Worm (Caenorhabditis elegans) whole organism, L1 larva: ENCODE measurements around the gene glb-23.

Experiments
- C04F5.9 ChIP-seq: sonication (generic microtip); optimal IDR thresholded peaks from 2 replicates; lab custom pipeline; 2016; ENCODE audit warnings: missing genetic modification characterization, missing compliant biosample characterization
- C16A3.4 ChIP-seq: fragments of 150-350 bp; optimal IDR thresholded peaks from 2 replicates; lab custom pipeline; 2014; ENCODE audit warnings: missing biosample characterization, missing genetic modification characterization
- Y116A8C.19 ChIP-seq: sonication (generic microtip); optimal IDR thresholded peaks from 2 replicates; lab custom pipeline; 2016; ENCODE audit warnings: missing compliant biosample characterization, missing genetic modification characterization, borderline replicate concordance
- aha-1 ChIP-seq: fragments of 150-350 bp; optimal IDR thresholded peaks from 2 replicates; lab custom pipeline; 2014; ENCODE audit warnings: missing biosample characterization, missing genetic modification characterization
- ama-1 ChIP-seq: fragments of 150-350 bp; optimal IDR thresholded peaks from 2 replicates; lab custom pipeline; 2014
- blmp-1 ChIP-seq: fragments of 150-350 bp; optimal IDR thresholded peaks from 2 replicates; lab custom pipeline; 2014; ENCODE audit warnings: missing biosample characterization, missing genetic modification characterization
- ceh-8 ChIP-seq: fragments of 200-800 bp; sonication (Bioruptor generic); optimal IDR thresholded peaks from 2 replicates; lab custom pipeline; 2018; ENCODE audit warnings: mild to moderate bottlenecking, missing genetic modification characterization, moderate library complexity, missing compliant biosample characterization
- ceh-88 ChIP-seq: fragments of 200-800 bp; sonication (Bioruptor generic); IDR thresholded peaks from 2 replicates; pipeline ENCODE4 v1.3.6; 2022; ENCODE audit warnings: missing genetic modification characterization, missing compliant biosample characterization
- ceh-90 ChIP-seq: sonication (generic microtip); optimal IDR thresholded peaks from 2 replicates; lab custom pipeline; 2016; ENCODE audit warnings: missing genetic modification characterization, missing compliant biosample characterization
- dpl-1 ChIP-seq, 3 experiments: fragments of 150-350 bp in 2 of 3; sonication (generic microtip) in 1 of 3; optimal IDR thresholded peaks; 2 replicates each; lab custom pipeline; 2014 to 2017; ENCODE audit warnings: missing biosample characterization in 3 of 3, missing genetic modification characterization in 3 of 3, missing genetic modification reagents in 3 of 3
- efl-1 ChIP-seq, 4 experiments: fragments of 150-350 bp; optimal IDR thresholded peaks in 3 of 4; peaks in 1 of 4; 1 replicate in 1 of 4; 2 replicates in 3 of 4; lab custom pipeline; 2014; ENCODE audit warnings: missing biosample characterization in 2 of 4, missing genetic modification characterization in 2 of 4, missing genetic modification reagents in 2 of 4
- elt-2 ChIP-seq: sonication (generic microtip); optimal IDR thresholded peaks from 2 replicates; lab custom pipeline; 2016; ENCODE audit warnings: missing genetic modification characterization, mild to moderate bottlenecking, inconsistent platforms, missing compliant biosample characterization, missing genetic modification reagents
- elt-3 ChIP-seq, 6 experiments: fragments of 150-350 bp in 1 of 6; sonication (generic microtip); optimal IDR thresholded peaks; 2 replicates each; lab custom pipeline; 2017 to 2018; ENCODE audit warnings: missing biosample characterization in 6 of 6, missing genetic modification characterization in 6 of 6, inconsistent platforms in 1 of 6
- fkh-4 ChIP-seq: sonication (generic microtip); optimal IDR thresholded peaks from 2 replicates; lab custom pipeline; 2016; ENCODE audit warnings: missing compliant biosample characterization, missing genetic modification characterization, borderline replicate concordance
- fkh-8 ChIP-seq: sonication (generic microtip); optimal IDR thresholded peaks from 2 replicates; lab custom pipeline; 2016; ENCODE audit warnings: mild to moderate bottlenecking, missing genetic modification characterization, missing compliant biosample characterization
- fos-1 ChIP-seq: fragments of 150-350 bp; optimal IDR thresholded peaks from 2 replicates; lab custom pipeline; 2014; ENCODE audit warnings: missing biosample characterization, missing genetic modification characterization
- hlh-17 ChIP-seq: fragments of 200-800 bp; sonication (Bioruptor generic); optimal IDR thresholded peaks from 2 replicates; lab custom pipeline; 2018; ENCODE audit warnings: missing genetic modification characterization, mild to moderate bottlenecking, missing compliant biosample characterization, moderate library complexity, borderline replicate concordance
- lin-35 ChIP-seq, 2 experiments: fragments of 150-350 bp; optimal IDR thresholded peaks; 2 replicates each; lab custom pipeline; 2014; ENCODE audit warnings: missing biosample characterization in 2 of 2, missing genetic modification characterization in 2 of 2, missing genetic modification reagents in 2 of 2
- lin-39 ChIP-seq: fragments of 150-350 bp; optimal IDR thresholded peaks from 2 replicates; lab custom pipeline; 2014; ENCODE audit warnings: missing biosample characterization, missing genetic modification reagents, missing genetic modification characterization
- mdl-1 ChIP-seq, 2 experiments: fragments of 150-350 bp; optimal IDR thresholded peaks; 2 replicates each; lab custom pipeline; 2014 to 2017; ENCODE audit warnings: missing biosample characterization in 2 of 2, missing genetic modification characterization in 2 of 2, inconsistent platforms in 1 of 2
- nhr-19 ChIP-seq: fragments of 200-800 bp; sonication (Bioruptor generic); conservative IDR thresholded peaks from 2 replicates; pipeline ENCODE4 v1.3.6; 2022; ENCODE audit warnings: missing genetic modification characterization, missing compliant biosample characterization
- nhr-71 ChIP-seq: sonication (generic microtip); optimal IDR thresholded peaks from 2 replicates; lab custom pipeline; 2016; ENCODE audit warnings: mild to moderate bottlenecking, missing genetic modification characterization, moderate library complexity, missing compliant biosample characterization
- nhr-77 ChIP-seq: fragments of 150-350 bp; optimal IDR thresholded peaks from 2 replicates; lab custom pipeline; 2014; ENCODE audit warnings: missing biosample characterization, missing genetic modification characterization
- nhr-90 ChIP-seq: sonication (generic microtip); optimal IDR thresholded peaks from 2 replicates; lab custom pipeline; 2016; ENCODE audit warnings: mild to moderate bottlenecking, missing genetic modification characterization, missing compliant biosample characterization; ENCODE audit not compliant: poor library complexity
- pqm-1 ChIP-seq: sonication (generic microtip); optimal IDR thresholded peaks from 3 replicates; lab custom pipeline; 2017; ENCODE audit warnings: missing biosample characterization, missing genetic modification characterization
- sox-4 ChIP-seq: sonication (generic microtip); optimal IDR thresholded peaks from 2 replicates; lab custom pipeline; 2016; ENCODE audit warnings: missing genetic modification characterization, missing compliant biosample characterization
- tbx-2 ChIP-seq: sonication (generic microtip); optimal IDR thresholded peaks from 2 replicates; lab custom pipeline; 2016; ENCODE audit warnings: missing genetic modification characterization, missing compliant biosample characterization
- unc-30 ChIP-seq: sonication (generic microtip); optimal IDR thresholded peaks from 2 replicates; lab custom pipeline; 2017; ENCODE audit warnings: missing biosample characterization, missing genetic modification characterization
- unc-62 ChIP-seq: fragments of 150-350 bp; optimal IDR thresholded peaks from 2 replicates; lab custom pipeline; 2014; ENCODE audit warnings: missing biosample characterization, missing genetic modification reagents, missing genetic modification characterization
- vab-15 ChIP-seq: sonication (generic microtip); optimal IDR thresholded peaks from 2 replicates; lab custom pipeline; 2017; ENCODE audit warnings: missing genotype, mild to moderate bottlenecking, missing genetic modification characterization, missing compliant biosample characterization
- zag-1 ChIP-seq: fragments of 150-350 bp; optimal IDR thresholded peaks from 2 replicates; lab custom pipeline; 2014; ENCODE audit warnings: missing biosample characterization, missing genetic modification characterization
- zip-4 ChIP-seq: fragments of 200-800 bp; sonication (Bioruptor generic); optimal IDR thresholded peaks from 2 replicates; lab custom pipeline; 2018; ENCODE audit warnings: mild to moderate bottlenecking, missing genetic modification characterization, moderate library complexity, missing compliant biosample characterization
- ztf-11 ChIP-seq, 2 experiments: sonication (generic microtip); optimal IDR thresholded peaks; 2 replicates each; lab custom pipeline; 2016 to 2017; ENCODE audit warnings: missing genetic modification characterization in 2 of 2, missing biosample characterization in 1 of 2, missing compliant biosample characterization in 1 of 2

The glb-23 gene

DNA sequence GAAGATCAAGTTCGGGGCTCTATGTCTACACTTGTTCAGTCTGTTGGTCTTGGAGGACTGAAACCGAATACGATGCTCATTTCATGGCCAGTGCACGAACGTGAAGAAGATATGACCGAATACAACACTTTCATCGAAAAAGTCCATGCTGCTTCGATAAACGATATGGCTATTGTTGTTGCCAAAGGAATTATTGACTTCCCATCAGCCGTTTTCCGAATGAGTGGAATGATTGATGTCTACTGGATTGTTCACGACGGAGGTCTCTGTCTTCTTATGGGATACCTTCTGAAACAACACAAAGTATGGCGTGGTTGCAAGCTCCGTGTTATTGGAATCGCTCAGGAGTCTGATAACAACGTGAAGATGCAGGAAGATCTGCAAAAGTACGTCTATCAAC is 3.1 kb downstream of the glb-23 start:
- no peak for TF ChIP-seq nhr-71 (tag; lab: Kevin White, UChicago)
- no peak for TF ChIP-seq lin-39 (tag; lab: Kevin White, UChicago)
- no peak for TF ChIP-seq C04F5.9 (tag; lab: Kevin White, UChicago)
- no peak for TF ChIP-seq zip-4 (GFP tag; lab: Kevin White, UChicago)
- no peak for TF ChIP-seq mdl-1 (tag; optimal IDR thresholded peaks at IDR 0.05; lab: Kevin White, UChicago)
- TF ChIP-seq fos-1 (tag; lab: Kevin White, UChicago), result no peak
- no peak for TF ChIP-seq nhr-19 (GFP tag; lab: Robert Waterston, UW)
- TF ChIP-seq vab-15 (tag; lab: Kevin White, UChicago), result no peak
- TF ChIP-seq sox-4 (tag; lab: Kevin White, UChicago), result no peak
- no peak for TF ChIP-seq nhr-90 (tag; lab: Kevin White, UChicago)
- TF ChIP-seq C16A3.4 (tag; lab: Kevin White, UChicago), result no peak
- TF ChIP-seq ama-1 (lab: Kevin White, UChicago), result no peak
- TF ChIP-seq Y116A8C.19, result no peak
- TF ChIP-seq unc-30 (tag; lab: Kevin White, UChicago), result no peak
- no peak for TF ChIP-seq nhr-77 (tag; lab: Kevin White, UChicago)
- no peak for TF ChIP-seq fkh-4
- no peak for TF ChIP-seq pqm-1 (tag; lab: Kevin White, UChicago)
- TF ChIP-seq hlh-17 (GFP tag; lab: Kevin White, UChicago), result no peak
- no peak for TF ChIP-seq ceh-88 (GFP tag; lab: Robert Waterston, UW)

DNA sequence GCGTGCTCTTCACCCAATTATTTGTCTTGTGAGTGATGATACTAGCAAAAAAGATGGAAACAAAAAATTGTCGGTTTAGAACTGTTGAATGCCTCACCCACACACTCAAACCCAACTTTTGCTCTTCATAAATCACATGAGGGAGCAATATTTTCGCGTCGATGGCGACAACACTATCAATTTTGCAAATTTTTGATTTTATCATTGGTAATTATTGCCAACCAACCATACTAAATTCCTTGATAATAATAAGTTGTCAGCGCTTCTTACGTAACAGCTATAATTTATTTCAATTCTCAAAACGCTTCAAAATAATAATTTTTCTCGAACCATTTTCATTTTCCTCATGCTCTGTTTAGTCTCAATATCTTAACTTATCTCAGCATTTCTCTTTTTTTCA is 6.5 kb downstream of the glb-23 start:
- TF ChIP-seq lin-35 (GFP tag; optimal IDR thresholded peaks at IDR 0.05; lab: Kevin White, UChicago) (peak in 1 of 2 experiments; percentile 14), mdl-1 (tag; optimal IDR thresholded peaks at IDR 0.05; lab: Kevin White, UChicago) (no peak)

DNA sequence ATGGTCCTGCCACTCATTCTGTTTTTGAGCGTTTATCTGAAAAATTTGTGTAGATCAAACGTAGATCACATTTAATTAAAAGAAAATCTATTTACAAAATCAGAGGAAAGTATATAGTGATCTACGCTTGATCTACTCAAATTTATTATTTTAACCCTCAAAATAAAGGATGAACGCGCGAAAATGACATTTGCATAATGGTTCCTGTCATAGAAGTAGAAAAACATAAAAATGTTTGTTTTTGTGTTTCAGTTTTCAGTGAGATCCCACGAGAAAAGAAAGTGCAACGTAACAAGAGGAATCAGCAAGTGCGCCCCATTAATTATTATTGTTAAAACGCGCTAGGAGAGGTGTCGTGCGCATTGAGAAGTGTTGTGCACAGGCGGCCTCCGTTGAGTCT is 8.0 kb downstream of the glb-23 start:
- no peak for TF ChIP-seq fkh-8 (tag; lab: Kevin White, UChicago)

DNA sequence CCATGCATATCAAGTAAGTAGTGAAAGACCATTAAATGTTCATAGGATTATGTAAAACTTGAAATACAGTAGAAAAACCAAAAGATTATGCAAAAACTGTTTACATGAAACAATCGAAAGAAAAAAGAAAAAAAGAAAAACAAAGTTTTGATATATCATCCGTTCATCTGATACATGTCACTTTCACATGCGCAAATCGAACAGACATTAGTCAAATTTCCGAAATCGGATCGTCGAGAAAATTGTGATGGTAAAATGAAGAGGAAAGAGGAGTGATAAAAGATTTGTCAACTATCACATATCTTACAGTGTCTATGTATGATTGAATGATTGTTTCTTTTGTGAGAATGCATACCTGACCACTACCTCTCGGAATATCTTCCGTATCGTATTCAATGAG is 10.3 kb downstream of the glb-23 start:
- no peak for TF ChIP-seq aha-1
- TF ChIP-seq efl-1 (optimal IDR thresholded peaks at IDR 0.05; lab: Kevin White, UChicago), result no peak
- TF ChIP-seq efl-1 (GFP tag; optimal IDR thresholded peaks at IDR 0.05 in 1 of 2; lab: Kevin White, UChicago), result peak in 1 of 2 experiments; percentile 43
- TF ChIP-seq blmp-1 (tag; lab: Kevin White, UChicago), result peak; percentile 90
- no peak for TF ChIP-seq unc-62 (GFP tag; lab: Kevin White, UChicago)
- TF ChIP-seq ztf-11 (tag; optimal IDR thresholded peaks at IDR 0.05; lab: Kevin White, UChicago), result no peak
- no peak for TF ChIP-seq dpl-1 (GFP tag; optimal IDR thresholded peaks at IDR 0.05; lab: Kevin White, UChicago)

DNA sequence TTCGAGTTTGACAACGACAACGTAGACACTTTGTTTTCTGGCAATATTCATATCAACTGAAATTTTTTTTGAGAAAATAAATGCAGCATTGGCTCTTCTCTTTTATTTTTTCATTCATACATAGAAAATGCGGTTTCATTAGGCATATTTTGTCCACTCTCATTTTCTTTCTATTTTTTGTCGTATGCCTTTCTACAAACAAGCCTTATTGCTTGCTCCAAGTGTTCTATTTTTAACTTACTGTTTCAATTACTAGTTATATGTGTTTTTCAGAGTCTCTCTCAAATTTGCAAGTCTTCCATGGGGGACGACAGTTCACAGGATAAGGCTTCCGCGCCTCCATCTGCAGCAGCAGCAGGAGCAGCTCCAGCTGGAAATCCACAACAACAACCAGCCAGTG is 13.3 kb downstream of the glb-23 start, which contains the start of gene kcc-1:
Gene kcc-1 (plus strand): TSS at position 301 of the 400 bp plus-strand sequence.
- TF ChIP-seq ceh-8 (no peak), fkh-4 (no peak), fkh-8 (tag; lab: Kevin White, UChicago) (no peak), elt-3 (tag; optimal IDR thresholded peaks at IDR 0.05; lab: Kevin White, UChicago) (no peak), nhr-71 (tag; lab: Kevin White, UChicago) (no peak), zag-1 (tag; lab: Kevin White, UChicago) (no peak), elt-2 (tag; lab: Kevin White, UChicago) (no peak), ama-1 (lab: Kevin White, UChicago) (no peak), tbx-2 (tag; lab: Kevin White, UChicago) (no peak), ceh-90 (tag; lab: Kevin White, UChicago) (no peak)
